Fruit fly (Drosophila melanogaster) whole organism, embryonic: ENCODE data around the gene sage.
A peak's percentile ranks its signal among the peaks of the same experiment; 100 is the strongest.

Experiments used
- Aef1 ChIP-seq: fragments of 200-800 bp; sonication (Bioruptor generic); IDR thresholded peaks from 3 replicates; pipeline ENCODE4 v1.3.6; 2022; ENCODE audit warnings: missing biosample characterization, missing genetic modification characterization
- CG1024 ChIP-seq: fragments of 200-800 bp; sonication (Bioruptor generic); IDR thresholded peaks from 2 replicates; pipeline ENCODE4 v1.3.6; 2022; ENCODE audit warnings: missing biosample characterization, missing genetic modification characterization
- CG10462 ChIP-seq: fragments of 200-800 bp; sonication (Bioruptor generic); optimal IDR thresholded peaks from 2 replicates; lab custom pipeline; 2016; ENCODE audit warnings: missing biosample characterization, missing genetic modification characterization
- CG10565 ChIP-seq: fragments of 200-800 bp; sonication (Bioruptor generic); optimal IDR thresholded peaks from 3 replicates; lab custom pipeline; 2016; ENCODE audit warnings: missing biosample characterization, mild to moderate bottlenecking, missing genetic modification characterization
- CG10959 ChIP-seq: fragments of 200-800 bp; sonication (Bioruptor generic); IDR thresholded peaks from 2 replicates; pipeline ENCODE4 v1.3.6; 2022; ENCODE audit warnings: missing biosample characterization, missing genetic modification characterization
- CG11085 ChIP-seq: fragments of 200-800 bp; sonication (Bioruptor generic); IDR thresholded peaks from 2 replicates; pipeline ENCODE4 v1.3.6; 2022; ENCODE audit warnings: missing biosample characterization, missing genetic modification characterization
- CG11723 ChIP-seq: fragments of 200-800 bp; sonication (Bioruptor generic); optimal IDR thresholded peaks from 2 replicates; lab custom pipeline; 2017; ENCODE audit warnings: missing biosample characterization, mild to moderate bottlenecking, missing genetic modification characterization
- CG12236 ChIP-seq: fragments of 200-800 bp; sonication (Bioruptor generic); optimal IDR thresholded peaks from 2 replicates; lab custom pipeline; 2016; ENCODE audit warnings: missing biosample characterization, missing genetic modification characterization
- CG14710 ChIP-seq: fragments of 200-800 bp; sonication (Bioruptor generic); optimal IDR thresholded peaks from 3 replicates; lab custom pipeline; 2019; ENCODE audit warnings: missing biosample characterization, mild to moderate bottlenecking, missing genetic modification characterization, moderate library complexity
- CG15601 ChIP-seq: fragments of 200-800 bp; sonication (Bioruptor generic); optimal IDR thresholded peaks from 3 replicates; lab custom pipeline; 2019; ENCODE audit warnings: missing biosample characterization, mild to moderate bottlenecking, missing genetic modification characterization, moderate library complexity
- CG15696 ChIP-seq: fragments of 200-800 bp; sonication (Bioruptor generic); optimal IDR thresholded peaks from 2 replicates; lab custom pipeline; 2019; ENCODE audit warnings: missing biosample characterization, mild to moderate bottlenecking, missing genetic modification characterization, moderate library complexity
- CG1603 ChIP-seq: fragments of 200-800 bp; sonication (Bioruptor generic); optimal IDR thresholded peaks from 2 replicates; lab custom pipeline; 2019; ENCODE audit warnings: missing biosample characterization, mild to moderate bottlenecking, missing genetic modification characterization, moderate library complexity
- CG18619 ChIP-seq: fragments of 200-800 bp; sonication (Bioruptor generic); optimal IDR thresholded peaks from 3 replicates; lab custom pipeline; 2017; ENCODE audit warnings: missing biosample characterization, mild to moderate bottlenecking, missing genetic modification characterization
- CG2678 ChIP-seq: fragments of 200-800 bp; sonication (Bioruptor generic); optimal IDR thresholded peaks from 3 replicates; lab custom pipeline; 2019; ENCODE audit warnings: missing biosample characterization, mild to moderate bottlenecking, missing genetic modification characterization, moderate library complexity
- CG30020 ChIP-seq: fragments of 200-800 bp; optimal IDR thresholded peaks from 2 replicates; lab custom pipeline; 2019; ENCODE audit warnings: missing biosample characterization, mild to moderate bottlenecking, missing genetic modification characterization, moderate library complexity
- CG32772 ChIP-seq: fragments of 200-800 bp; sonication (Bioruptor generic); IDR thresholded peaks from 2 replicates; pipeline ENCODE4 v1.3.6; 2022; ENCODE audit warnings: missing biosample characterization, missing genetic modification characterization
- CG42726 ChIP-seq: fragments of 200-800 bp; sonication (Bioruptor generic); IDR thresholded peaks from 2 replicates; pipeline ENCODE4 v1.3.6; 2022; ENCODE audit warnings: missing biosample characterization, missing genetic modification characterization; ENCODE audit not compliant: partially characterized antibody
- CG4820 ChIP-seq: fragments of 200-800 bp; sonication (Bioruptor generic); optimal IDR thresholded peaks from 3 replicates; lab custom pipeline; 2016; ENCODE audit warnings: missing biosample characterization, missing genetic modification characterization
- CG6683 ChIP-seq: fragments of 200-800 bp; sonication (Bioruptor generic); optimal IDR thresholded peaks from 2 replicates; lab custom pipeline; 2017; ENCODE audit warnings: missing biosample characterization, mild to moderate bottlenecking, missing genetic modification characterization, missing genetic modification reagents
- CG6765 ChIP-seq: fragments of 200-800 bp; sonication (Bioruptor generic); optimal IDR thresholded peaks from 3 replicates; lab custom pipeline; 2017; ENCODE audit warnings: missing biosample characterization, mild to moderate bottlenecking, missing genetic modification characterization
- CG7556 ChIP-seq: fragments of 200-800 bp; sonication (Bioruptor generic); optimal IDR thresholded peaks from 2 replicates; lab custom pipeline; 2017; ENCODE audit warnings: missing biosample characterization, mild to moderate bottlenecking, missing genetic modification characterization
- CG7786 ChIP-seq: fragments of 200-800 bp; sonication (Bioruptor generic); optimal IDR thresholded peaks from 2 replicates; lab custom pipeline; 2016; ENCODE audit warnings: missing biosample characterization, missing genetic modification characterization
- CG7928 ChIP-seq: fragments of 200-800 bp; sonication (Bioruptor generic); optimal IDR thresholded peaks from 2 replicates; lab custom pipeline; 2017; ENCODE audit warnings: missing biosample characterization, mild to moderate bottlenecking, missing genetic modification characterization
- CG7963 ChIP-seq: fragments of 200-800 bp; sonication (Bioruptor generic); IDR thresholded peaks from 3 replicates; pipeline ENCODE4 v1.3.6; 2022; ENCODE audit warnings: missing biosample characterization, missing genetic modification characterization; ENCODE audit not compliant: partially characterized antibody
- CG8944 ChIP-seq: fragments of 200-800 bp; sonication (Bioruptor generic); optimal IDR thresholded peaks from 3 replicates; lab custom pipeline; 2016; ENCODE audit warnings: missing biosample characterization, missing genetic modification characterization
- CG9437 ChIP-seq: fragments of 200-800 bp; sonication (Bioruptor generic); optimal IDR thresholded peaks from 2 replicates; lab custom pipeline; 2018; ENCODE audit warnings: missing biosample characterization, mild to moderate bottlenecking, missing genetic modification characterization
- D19A ChIP-seq: fragments of 200-800 bp; optimal IDR thresholded peaks from 3 replicates; lab custom pipeline; 2019; ENCODE audit warnings: missing biosample characterization, mild to moderate bottlenecking, missing genetic modification characterization, moderate library complexity
- D19B ChIP-seq: fragments of 200-800 bp; sonication (Bioruptor generic); optimal IDR thresholded peaks from 2 replicates; lab custom pipeline; 2017; ENCODE audit warnings: missing biosample characterization, mild to moderate bottlenecking, missing genetic modification characterization
- Dref ChIP-seq: fragments of 200-800 bp; sonication (Bioruptor generic); IDR thresholded peaks from 2 replicates; pipeline ENCODE4 v1.3.6; 2022; ENCODE audit warnings: missing biosample characterization, missing genetic modification characterization
- Mes4 ChIP-seq: fragments of 200-800 bp; sonication (Bioruptor generic); optimal IDR thresholded peaks from 2 replicates; lab custom pipeline; 2016; ENCODE audit warnings: missing biosample characterization, missing genetic modification characterization
- Nf-YA ChIP-seq: fragments of 200-800 bp; sonication (Bioruptor generic); IDR thresholded peaks from 2 replicates; pipeline ENCODE4 v1.3.6; 2022; ENCODE audit warnings: missing biosample characterization, missing genetic modification characterization
- Nf-YB ChIP-seq: fragments of 200-800 bp; sonication (Bioruptor generic); optimal IDR thresholded peaks from 3 replicates; lab custom pipeline; 2019; ENCODE audit warnings: missing biosample characterization, mild to moderate bottlenecking, missing genetic modification characterization, moderate library complexity
- Pdp1 ChIP-seq, 2 experiments: fragments of 200-800 bp; sonication (Bioruptor generic); optimal IDR thresholded peaks; 3 replicates each; lab custom pipeline; 2016; ENCODE audit warnings: missing biosample characterization in 2 of 2, missing genetic modification characterization in 2 of 2, mild to moderate bottlenecking in 1 of 2, moderate library complexity in 1 of 2
- Rx ChIP-seq: fragments of 200-800 bp; sonication (Bioruptor generic); IDR thresholded peaks from 2 replicates; pipeline ENCODE4 v1.3.6; 2022; ENCODE audit warnings: missing biosample characterization, missing genetic modification characterization
- Scr ChIP-seq: fragments of 200-800 bp; sonication (Bioruptor generic); IDR thresholded peaks from 2 replicates; pipeline ENCODE4 v1.3.6; 2022; ENCODE audit warnings: missing biosample characterization, missing genetic modification characterization; ENCODE audit not compliant: partially characterized antibody
- Sox100B ChIP-seq: fragments of 200-800 bp; sonication (Bioruptor generic); optimal IDR thresholded peaks from 3 replicates; lab custom pipeline; 2018; ENCODE audit warnings: missing biosample characterization, mild to moderate bottlenecking, missing genetic modification characterization
- YL-1 ChIP-seq: fragments of 200-800 bp; sonication (Bioruptor generic); optimal IDR thresholded peaks from 3 replicates; lab custom pipeline; 2017; ENCODE audit warnings: missing biosample characterization, mild to moderate bottlenecking, missing genetic modification characterization
- chm ChIP-seq: fragments of 200-800 bp; sonication (Bioruptor generic); IDR thresholded peaks from 2 replicates; pipeline ENCODE4 v1.3.6; 2022; ENCODE audit warnings: missing biosample characterization, missing genetic modification characterization
- grau ChIP-seq: fragments of 200-800 bp; optimal IDR thresholded peaks from 3 replicates; lab custom pipeline; 2019; ENCODE audit warnings: missing biosample characterization, mild to moderate bottlenecking, missing genetic modification characterization, moderate library complexity
- ind ChIP-seq: fragments of 200-800 bp; sonication (Bioruptor generic); optimal IDR thresholded peaks from 3 replicates; lab custom pipeline; 2016; ENCODE audit warnings: missing biosample characterization, missing genetic modification characterization
- lmd ChIP-seq: fragments of 200-800 bp; sonication (Bioruptor generic); IDR thresholded peaks from 2 replicates; pipeline ENCODE4 v1.3.6; 2022; ENCODE audit warnings: missing biosample characterization, missing genetic modification characterization
- lov ChIP-seq, 2 experiments: fragments of 200-800 bp in 1 of 2; fragments of >200 bp in 1 of 2; sonication (Bioruptor generic) in 1 of 2; IDR thresholded peaks in 1 of 2; optimal IDR thresholded peaks in 1 of 2; 2 replicates in 1 of 2; 3 replicates in 1 of 2; pipeline versions ENCODE4 v1.3.6 to Lab custom; 2017 to 2022; ENCODE audit warnings: missing biosample characterization in 1 of 2, missing genetic modification characterization in 1 of 2
- mirr ChIP-seq: fragments of 200-800 bp; sonication (Bioruptor generic); optimal IDR thresholded peaks from 3 replicates; lab custom pipeline; 2018; ENCODE audit warnings: missing biosample characterization, mild to moderate bottlenecking, missing genetic modification characterization
- sima ChIP-seq: fragments of 200-800 bp; sonication (Bioruptor generic); optimal IDR thresholded peaks from 2 replicates; lab custom pipeline; 2016; ENCODE audit warnings: missing biosample characterization, missing genetic modification characterization
- slou ChIP-seq: fragments of 200-800 bp; sonication (Bioruptor generic); optimal IDR thresholded peaks from 3 replicates; lab custom pipeline; 2016; ENCODE audit warnings: missing biosample characterization, missing genetic modification characterization
- sqz ChIP-seq: fragments of 200-800 bp; sonication (Bioruptor generic); optimal IDR thresholded peaks from 3 replicates; lab custom pipeline; 2018; ENCODE audit warnings: missing biosample characterization, mild to moderate bottlenecking, missing genetic modification characterization
- ssp ChIP-seq: fragments of 200-800 bp; sonication (Bioruptor generic); IDR thresholded peaks from 2 replicates; pipeline ENCODE4 v1.3.6; 2022; ENCODE audit warnings: missing biosample characterization, missing genetic modification characterization
- tin ChIP-seq: fragments of 200-800 bp; sonication (Bioruptor generic); optimal IDR thresholded peaks from 3 replicates; lab custom pipeline; 2016; ENCODE audit warnings: missing biosample characterization, missing genetic modification characterization
- wek ChIP-seq: fragments of 200-800 bp; sonication (Bioruptor generic); optimal IDR thresholded peaks from 3 replicates; lab custom pipeline; 2018; ENCODE audit warnings: missing biosample characterization, mild to moderate bottlenecking, missing genetic modification characterization, moderate library complexity

sage gene

DNA sequence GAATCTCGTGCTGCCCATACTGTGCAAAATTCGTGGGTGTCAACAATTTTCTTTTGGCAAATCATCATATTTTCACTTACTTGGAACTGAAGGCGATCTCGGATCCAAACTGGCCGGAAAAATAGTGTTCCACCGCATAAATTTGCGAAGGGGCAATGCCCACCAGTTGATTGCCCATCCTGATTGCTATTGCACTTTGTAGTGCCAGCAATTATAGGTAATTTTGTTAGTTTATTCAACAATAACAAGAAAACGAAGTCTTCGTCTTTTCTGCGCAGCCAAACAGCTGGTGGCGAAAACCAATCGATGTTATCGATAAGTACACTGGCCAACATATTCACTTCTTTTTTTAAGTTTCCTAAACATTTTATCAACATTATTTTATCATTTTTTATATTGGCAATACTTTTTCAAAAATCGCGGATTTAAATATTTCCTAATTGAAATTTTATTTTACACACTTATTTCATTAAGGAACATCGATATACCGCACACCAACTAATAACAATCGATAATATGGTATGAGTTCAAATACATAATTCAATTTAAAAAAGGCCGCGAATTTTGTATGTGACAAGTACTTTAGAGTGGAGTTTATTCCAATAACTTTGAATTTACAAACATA is 18.3 kb downstream of the sage start, which contains the start of gene Vps15 (continued):
- TF ChIP-seq grau (tag; lab: Kevin White, UChicago) (peak; percentile 86), sqz (GFP tag; lab: Kevin White, UChicago) (no peak), Mes4 (GFP tag; lab: Kevin White, UChicago) (peak; percentile 68), Nf-YA (GFP tag; lab: Robert Waterston, UW) (no peak), CG11723 (GFP tag; lab: Kevin White, UChicago) (no peak), Scr (GFP tag; lab: Robert Waterston, UW) (peak; percentile 91), CG11085 (peak; percentile 34; the same call in 1 of the 2 replicates), D19A (tag; lab: Kevin White, UChicago) (peak; percentile 75), lmd (GFP tag; lab: Robert Waterston, UW) (peak; percentile 59), CG10959 (GFP tag; lab: Robert Waterston, UW) (no peak), CG10462 (peak; percentile 68), CG10565 (GFP tag; lab: Kevin White, UChicago) (no peak), D19B (GFP tag; lab: Kevin White, UChicago) (peak; percentile 5), CG9437 (GFP tag; lab: Kevin White, UChicago) (peak; percentile 37), tin (peak; percentile 74), CG42726 (GFP tag; lab: Robert Waterston, UW) (no peak), CG7963 (GFP tag; lab: Robert Waterston, UW) (peak; percentile 70), Nf-YB (GFP tag; lab: Kevin White, UChicago) (peak; percentile 65), CG8944 (GFP tag; lab: Kevin White, UChicago) (peak; percentile 44), CG2678 (peak; percentile 88), CG15696 (tag; lab: Kevin White, UChicago) (peak; percentile 74), CG1024 (GFP tag; lab: Robert Waterston, UW) (peak; percentile 5; the same call in 1 of the 2 replicates), CG1603 (tag; lab: Kevin White, UChicago) (peak; percentile 48), CG7786 (GFP tag; lab: Kevin White, UChicago) (peak; percentile 44), CG7556 (GFP tag; lab: Kevin White, UChicago) (peak; percentile 70), wek (GFP tag; lab: Kevin White, UChicago) (no peak), Rx (peak; percentile 40; the same call in 1 of the 2 replicates), chm (peak; percentile 58; the same call in 1 of the 2 replicates), CG15601 (peak; percentile 82), Aef1 (GFP tag; lab: Robert Waterston, UW) (peak; percentile 65; the same call in 2 of the 3 replicates), CG30020 (tag; lab: Kevin White, UChicago) (peak; percentile 57), CG18619 (GFP tag; lab: Kevin White, UChicago) (peak; percentile 48), Dref (GFP tag; lab: Robert Waterston, UW) (peak; percentile 75), CG12236 (peak; percentile 59), sima (GFP tag; lab: Kevin White, UChicago) (peak; percentile 18), CG4820 (GFP tag; lab: Kevin White, UChicago) (peak; percentile 69), CG32772 (GFP tag; lab: Robert Waterston, UW) (peak; percentile 29; the same call in 1 of the 2 replicates), ssp (GFP tag; lab: Robert Waterston, UW) (no peak), ind (GFP tag; lab: Kevin White, UChicago) (peak; percentile 78), CG6683 (GFP tag; lab: Kevin White, UChicago) (peak; percentile 58), CG7928 (peak; percentile 32), Pdp1 (GFP tag; optimal IDR thresholded peaks at IDR 0.05; lab: Kevin White, UChicago) (peak; percentile 53 to 88), mirr (GFP tag; lab: Kevin White, UChicago) (no peak), CG14710 (tag; lab: Kevin White, UChicago) (peak; percentile 90), YL-1 (GFP tag; lab: Kevin White, UChicago) (peak; percentile 32), lov (optimal IDR thresholded peaks at IDR 0.05; lab: Kevin White, UChicago) (no peak), lov (GFP tag; IDR thresholded peaks at IDR 0.05; lab: Robert Waterston, UW) (0 out of 3 replicates have a peak, but pooled peaks have one; percentile 55), Sox100B (GFP tag; lab: Kevin White, UChicago) (peak; percentile 58), slou (GFP tag; lab: Kevin White, UChicago) (peak; percentile 5), CG6765 (GFP tag; lab: Kevin White, UChicago) (peak; percentile 47)
